Worm (Caenorhabditis elegans): ENCODE data around the gene srz-18.

DNA sequence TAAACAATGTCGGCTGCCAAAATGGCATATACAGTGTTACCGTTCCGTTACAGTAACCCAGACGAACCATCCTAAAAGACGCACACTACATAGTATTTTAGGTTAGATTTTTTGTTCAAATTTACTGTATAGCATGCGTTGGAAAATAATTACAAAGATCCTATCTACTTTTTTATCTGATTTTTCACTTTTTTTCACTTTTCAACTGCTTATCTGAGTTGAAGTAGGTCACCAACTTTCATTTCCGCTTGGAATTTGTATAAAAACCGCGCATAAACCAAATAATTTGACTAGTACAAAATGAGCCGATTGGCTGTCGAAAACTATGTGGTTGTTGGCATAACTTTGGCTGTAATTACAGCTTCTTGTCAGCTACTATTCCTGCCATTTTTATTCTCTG lies 26.7 kb upstream of the srz-18 start, which contains the start of gene col-163:
- no peak for TF ChIP-seq ham-2 (GFP tag; optimal IDR thresholded peaks at IDR 0.05)
- no peak for TF ChIP-seq flh-1 (GFP tag; optimal IDR thresholded peaks at IDR 0.05)
- no peak for TF ChIP-seq bed-3 (GFP tag; optimal IDR thresholded peaks at IDR 0.05)
- TF ChIP-seq lin-13 (tag; optimal IDR thresholded peaks at IDR 0.05): no peak
- no peak for TF ChIP-seq snpc-4 (tag; optimal IDR thresholded peaks at IDR 0.05)
- no peak for TF ChIP-seq nhr-76 (tag; optimal IDR thresholded peaks at IDR 0.05)
- TF ChIP-seq unc-62 (GFP tag; optimal IDR thresholded peaks at IDR 0.05): no peak
- TF ChIP-seq pha-4 (tag; optimal IDR thresholded peaks at IDR 0.05): no peak
- TF ChIP-seq nhr-12 (tag; optimal IDR thresholded peaks at IDR 0.05): no peak
- TF ChIP-seq mep-1 (tag; optimal IDR thresholded peaks at IDR 0.05): no peak
- no peak for TF ChIP-seq ces-1 (GFP tag; optimal IDR thresholded peaks at IDR 0.05)
- TF ChIP-seq nhr-2 (tag; optimal IDR thresholded peaks at IDR 0.05): no peak
- TF ChIP-seq unc-39 (tag; optimal IDR thresholded peaks at IDR 0.05): no peak

All from whole organism, mixed stage, embryonic.